Worm (Caenorhabditis elegans) whole organism, L2 larva: Measurements from ENCODE around the gene gst-2.

ENCODE experiments used
- elt-1 ChIP-seq: fragments of 150-350 bp; optimal IDR thresholded peaks from 2 replicates; lab custom pipeline; 2014; ENCODE audit warnings: missing biosample characterization, missing genetic modification characterization
- snpc-4 ChIP-seq: fragments of 150-350 bp; optimal IDR thresholded peaks from 2 replicates; lab custom pipeline; 2014; ENCODE audit warnings: missing biosample characterization, missing genetic modification characterization

DNA sequence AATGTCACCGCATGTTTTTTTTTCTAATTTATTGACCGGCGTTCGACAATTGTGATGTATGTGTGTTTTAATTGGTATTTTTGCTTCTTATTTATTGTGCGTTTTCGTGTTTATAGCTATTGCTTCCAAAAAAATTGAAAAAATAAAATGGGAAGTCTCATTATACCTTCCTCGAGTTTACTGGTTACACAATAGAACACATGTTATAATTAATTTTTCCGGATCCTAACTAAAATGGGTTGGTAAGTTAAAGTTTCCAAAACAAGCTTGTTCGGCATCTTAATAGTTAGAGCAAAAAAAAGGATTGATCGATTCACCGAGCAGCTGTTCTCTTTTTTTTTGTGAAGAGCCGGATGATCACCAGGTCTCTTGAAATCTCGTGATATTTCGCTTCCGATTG is 13.6 kb upstream of the gst-2 start, which contains the start of gene ttr-54:
- TF ChIP-seq snpc-4 (tag; lab: Kevin White, UChicago) (no peak), elt-1 (tag; lab: Kevin White, UChicago) (no peak)
